Fruit fly (Drosophila melanogaster): ENCODE data around the gene Lamtor4.

Gene Lamtor4

dm6 chr3L:3852842-3853241 lies 43.9 kb upstream of the Lamtor4 start (continued):
- TF ChIP-seq CG6854 (GFP tag; optimal IDR thresholded peaks at IDR 0.05): no peak
- TF ChIP-seq CG6276 (GFP tag; optimal IDR thresholded peaks at IDR 0.05): no peak
- TF ChIP-seq CG31627 (GFP tag; optimal IDR thresholded peaks at IDR 0.05): peak; percentile 49
- peak; percentile 57 to 83 for TF ChIP-seq salr (GFP tag; optimal IDR thresholded peaks at IDR 0.05)
- peak; percentile 56 for TF ChIP-seq CG3919 (GFP tag; optimal IDR thresholded peaks at IDR 0.05)
- TF ChIP-seq CG6792 (GFP tag; optimal IDR thresholded peaks at IDR 0.05): peak; percentile 78
- TF ChIP-seq CG4318 (GFP tag; optimal IDR thresholded peaks at IDR 0.05): peak; percentile 42
- TF ChIP-seq Met (GFP tag; optimal IDR thresholded peaks at IDR 0.05): peak; percentile 42
- peak; percentile 64 for TF ChIP-seq CG3032 (tag; optimal IDR thresholded peaks at IDR 0.05)
- TF ChIP-seq CG8319 (GFP tag; optimal IDR thresholded peaks at IDR 0.05): peak; percentile 23
- peak; percentile 42 for TF ChIP-seq esn (GFP tag; optimal IDR thresholded peaks at IDR 0.05)
- TF ChIP-seq Sox102F (GFP tag; optimal IDR thresholded peaks at IDR 0.05): peak; percentile 30
- peak; percentile 22 for TF ChIP-seq Ets96B (tag; optimal IDR thresholded peaks at IDR 0.05)
- TF ChIP-seq CG15336 (GFP tag; IDR thresholded peaks at IDR 0.05): peak; percentile 59
- TF ChIP-seq Hr39 (GFP tag; optimal IDR thresholded peaks at IDR 0.05): peak; percentile 57
- TF ChIP-seq Gug (GFP tag; IDR thresholded peaks at IDR 0.05): peak; percentile 31; the same call in 1 of the 2 replicates
- TF ChIP-seq cyc (GFP tag; optimal IDR thresholded peaks at IDR 0.05): peak; percentile 30
- TF ChIP-seq vri (GFP tag; optimal IDR thresholded peaks at IDR 0.05): no peak
- TF ChIP-seq dsx (GFP tag; optimal IDR thresholded peaks at IDR 0.05; ENCODE audit: poor library complexity, severe bottlenecking): peak; percentile 80
- TF ChIP-seq CG6808 (GFP tag; optimal IDR thresholded peaks at IDR 0.05): peak; percentile 64
- no peak for TF ChIP-seq fd85E (GFP tag; optimal IDR thresholded peaks at IDR 0.05)

- peak; percentile 62 for TF ChIP-seq CG15336 (GFP tag; IDR thresholded peaks at IDR 0.05)
- TF ChIP-seq vri (GFP tag; optimal IDR thresholded peaks at IDR 0.05): no peak
- no peak for TF ChIP-seq Blimp-1 (GFP tag; optimal IDR thresholded peaks at IDR 0.05)
- TF ChIP-seq CG32006 (GFP tag; optimal IDR thresholded peaks at IDR 0.05): peak; percentile 33
- peak; percentile 6 for TF ChIP-seq CG34406 (GFP tag; optimal IDR thresholded peaks at IDR 0.05)
- TF ChIP-seq OdsH (GFP tag; optimal IDR thresholded peaks at IDR 0.05): peak; percentile 17
- no peak for TF ChIP-seq CG9139 (GFP tag; optimal IDR thresholded peaks at IDR 0.05)
- peak; percentile 69 for TF ChIP-seq Eip78C (GFP tag)
- TF ChIP-seq CG10631 (GFP tag; optimal IDR thresholded peaks at IDR 0.05): peak; percentile 17
- peak; percentile 49; the same call in 1 of the 3 replicates for TF ChIP-seq eg (GFP tag; IDR thresholded peaks at IDR 0.05)
- TF ChIP-seq achi (GFP tag; optimal IDR thresholded peaks at IDR 0.05): peak; percentile 26
- no peak for TF ChIP-seq Met (GFP tag; optimal IDR thresholded peaks at IDR 0.05)
- peak; percentile 2 for TF ChIP-seq CG31627 (GFP tag; optimal IDR thresholded peaks at IDR 0.05)
- TF ChIP-seq Eip93F (GFP tag; optimal IDR thresholded peaks at IDR 0.05): no peak
- TF ChIP-seq CG8119 (GFP tag; IDR thresholded peaks at IDR 0.05): peak; percentile 37; the same call in 1 of the 3 replicates
- TF ChIP-seq esn (GFP tag; optimal IDR thresholded peaks at IDR 0.05): peak; percentile 12
- TF ChIP-seq svp (GFP tag): peak; percentile 57
- peak; percentile 22 for TF ChIP-seq Hr4 (GFP tag; optimal IDR thresholded peaks at IDR 0.05)
These were observed 41.3 kb upstream of the Lamtor4 start for dm6 chr3L:3855194-3855980.

dm6 chr3L:3856004-3856403 lies 40.7 kb upstream of the Lamtor4 start:
- TF ChIP-seq dsx (GFP tag; optimal IDR thresholded peaks at IDR 0.05; ENCODE audit: poor library complexity, severe bottlenecking) (no peak), fkh (GFP tag; optimal IDR thresholded peaks at IDR 0.05) (peak; percentile 28), Met (GFP tag; optimal IDR thresholded peaks at IDR 0.05) (no peak), Eip93F (GFP tag; optimal IDR thresholded peaks at IDR 0.05) (no peak), Lpt (GFP tag; optimal IDR thresholded peaks at IDR 0.05) (no peak), CG7368 (GFP tag; optimal IDR thresholded peaks at IDR 0.05) (no peak), CG3032 (tag; optimal IDR thresholded peaks at IDR 0.05) (no peak), CG10669 (GFP tag; optimal IDR thresholded peaks at IDR 0.05) (no peak), net (GFP tag; optimal IDR thresholded peaks at IDR 0.05) (no peak)
